Fruit fly (Drosophila melanogaster): Measurements from ENCODE around the gene Gbeta5.
A peak's percentile ranks its signal among the peaks of the same experiment; 100 is the strongest.

DNA sequence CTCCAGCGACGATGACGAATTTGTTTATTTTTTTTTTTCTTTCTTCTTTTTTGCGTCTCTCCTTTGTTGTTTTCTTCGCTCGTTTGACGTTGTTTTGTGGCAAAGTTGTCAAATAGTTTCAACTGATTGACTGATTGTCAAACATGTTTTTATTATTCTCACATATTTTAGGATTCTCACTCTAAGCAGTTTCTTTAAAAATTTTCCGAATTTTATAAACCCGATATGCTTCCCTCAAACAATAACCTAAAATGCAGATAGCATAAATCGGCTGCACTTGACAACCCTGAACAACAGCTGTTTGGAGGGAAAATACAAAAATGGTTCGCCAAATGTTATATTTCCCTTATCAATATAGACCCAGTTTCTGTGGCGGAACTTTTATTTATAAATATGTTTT lies 8.5 kb downstream of the Gbeta5 start, which contains the start of gene CG17982:
- peak; percentile 85 for TF ChIP-seq CG6808 (GFP tag; optimal IDR thresholded peaks at IDR 0.05)
- TF ChIP-seq CG6163 (GFP tag; IDR thresholded peaks at IDR 0.05): peak; percentile 93
- TF ChIP-seq CG8119 (GFP tag; IDR thresholded peaks at IDR 0.05): peak; percentile 85
- peak; percentile 77 for TF ChIP-seq Sox15 (GFP tag; optimal IDR thresholded peaks at IDR 0.05)
- TF ChIP-seq Smox (GFP tag; optimal IDR thresholded peaks at IDR 0.05): no peak
- TF ChIP-seq fd59A (GFP tag; optimal IDR thresholded peaks at IDR 0.05): peak; percentile 74
- TF ChIP-seq CG10631 (GFP tag; optimal IDR thresholded peaks at IDR 0.05): peak; percentile 90
- TF ChIP-seq salr (GFP tag; optimal IDR thresholded peaks at IDR 0.05): peak; percentile 77 to 80
